Fruit fly (Drosophila melanogaster): ENCODE results near the gene Lrp4.

Gene Lrp4

DNA sequence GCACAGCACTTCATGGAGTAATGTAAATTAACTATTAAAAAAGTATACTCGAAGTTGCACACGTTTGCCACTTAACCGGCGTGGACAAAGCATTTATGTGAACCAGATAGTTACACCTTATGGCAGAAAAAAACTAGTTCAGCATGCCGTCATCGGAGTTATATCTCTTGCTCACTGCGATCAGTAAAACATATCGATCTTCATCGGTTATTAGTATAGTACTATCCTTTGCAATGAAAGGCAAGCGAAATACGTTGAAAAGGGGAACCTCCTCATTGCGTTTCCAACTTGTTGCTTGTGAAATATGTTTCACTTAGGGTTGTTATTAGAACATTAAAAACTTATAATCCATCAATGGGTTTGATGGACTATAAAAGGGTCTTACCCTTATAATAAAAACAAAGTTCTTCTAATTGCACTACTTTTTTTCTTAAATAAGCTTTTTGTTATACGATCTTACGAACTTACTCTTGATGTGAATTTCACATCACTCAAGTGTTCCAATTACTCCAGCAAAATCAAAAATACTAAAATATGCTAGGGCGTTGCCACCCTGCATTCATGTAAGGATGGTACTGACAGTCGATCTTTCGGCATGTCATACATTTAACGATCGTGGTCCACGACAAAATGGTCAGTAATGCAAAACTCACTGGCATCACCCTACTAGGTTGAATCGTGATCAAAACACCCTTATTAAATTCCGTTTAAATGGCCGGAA, 946 bp upstream of the Lrp4 start, which contains the start of gene CycD (continued):
- TF ChIP-seq CG4404 (GFP tag; IDR thresholded peaks at IDR 0.05) = no peak
- TF ChIP-seq CG4360 (GFP tag; IDR thresholded peaks at IDR 0.05) = no peak
- TF ChIP-seq Meics (GFP tag; optimal IDR thresholded peaks at IDR 0.05) = no peak
- TF ChIP-seq ham (GFP tag; IDR thresholded peaks at IDR 0.05) = no peak
- TF ChIP-seq CG1792 (GFP tag; optimal IDR thresholded peaks at IDR 0.05) = peak; percentile 68
- peak; percentile 57; the same call in 2 of the 3 replicates for TF ChIP-seq zfh1 (GFP tag; IDR thresholded peaks at IDR 0.05)
- no peak for TF ChIP-seq vfl (GFP tag; optimal IDR thresholded peaks at IDR 0.05)
- TF ChIP-seq Gsc (GFP tag; IDR thresholded peaks at IDR 0.05) = no peak
- TF ChIP-seq CG16813 (GFP tag; IDR thresholded peaks at IDR 0.05; ENCODE audit: partially characterized antibody) = peak; percentile 54; the same call in 1 of the 3 replicates
- 0 out of 2 replicates have a peak, but pooled peaks have one; percentile 63 for TF ChIP-seq sob (GFP tag; IDR thresholded peaks at IDR 0.05)
- no peak for TF ChIP-seq Camta (GFP tag; optimal IDR thresholded peaks at IDR 0.05)
- TF ChIP-seq CG5180 (GFP tag; optimal IDR thresholded peaks at IDR 0.05) = no peak
- TF ChIP-seq Spps (tag; optimal IDR thresholded peaks at IDR 0.05) = no peak
- no peak for TF ChIP-seq ab (GFP tag; optimal IDR thresholded peaks at IDR 0.05)
- peak; percentile 32 for TF ChIP-seq Lhr (GFP tag; optimal IDR thresholded peaks at IDR 0.05)
- TF ChIP-seq Lpt (GFP tag; optimal IDR thresholded peaks at IDR 0.05) = no peak
- peak; percentile 71; the same call in 1 of the 2 replicates for TF ChIP-seq sisA (GFP tag; IDR thresholded peaks at IDR 0.05)
- TF ChIP-seq CG11504 (tag; optimal IDR thresholded peaks at IDR 0.05) = no peak
- peak; percentile 27 for TF ChIP-seq shn (GFP tag; optimal IDR thresholded peaks at IDR 0.05)
- TF ChIP-seq CG5953 (GFP tag; IDR thresholded peaks at IDR 0.05) = no peak
- no peak for TF ChIP-seq bigmax (GFP tag; optimal IDR thresholded peaks at IDR 0.05)
- TF ChIP-seq zen (tag; optimal IDR thresholded peaks at IDR 0.05) = peak; percentile 71
- TF ChIP-seq lab (GFP tag; optimal IDR thresholded peaks at IDR 0.05) = no peak
- peak; percentile 15 for TF ChIP-seq CG9437 (GFP tag; optimal IDR thresholded peaks at IDR 0.05)
- no peak for TF ChIP-seq TFAM (GFP tag; optimal IDR thresholded peaks at IDR 0.05)
- no peak for TF ChIP-seq twi (tag; optimal IDR thresholded peaks at IDR 0.05)
- peak; percentile 11 for TF ChIP-seq Sin3A (optimal IDR thresholded peaks at IDR 0.05)
- peak; percentile 69 for TF ChIP-seq BEAF-32 (GFP tag; optimal IDR thresholded peaks at IDR 0.05)
- no peak for TF ChIP-seq dan (GFP tag; IDR thresholded peaks at IDR 0.05)
- TF ChIP-seq CG7987 (GFP tag; optimal IDR thresholded peaks at IDR 0.05) = no peak
- TF ChIP-seq CG15696 (tag; optimal IDR thresholded peaks at IDR 0.05) = peak; percentile 76
- no peak for TF ChIP-seq bowl (GFP tag; IDR thresholded peaks at IDR 0.05)
- no peak for TF ChIP-seq unc-4 (GFP tag; IDR thresholded peaks at IDR 0.05; ENCODE audit: partially characterized antibody)
- no peak for TF ChIP-seq CG1233 (GFP tag; optimal IDR thresholded peaks at IDR 0.05)
- TF ChIP-seq Fer2 (tag; optimal IDR thresholded peaks at IDR 0.05) = no peak
- TF ChIP-seq Antp (GFP tag; optimal IDR thresholded peaks at IDR 0.05) = peak; percentile 23
- TF ChIP-seq yki (optimal IDR thresholded peaks at IDR 0.05) = no peak
- TF ChIP-seq ato (GFP tag; IDR thresholded peaks at IDR 0.05; ENCODE audit: partially characterized antibody) = no peak; the same call in 1 of the 2 replicates
- TF ChIP-seq CG34376 (GFP tag; optimal IDR thresholded peaks at IDR 0.05) = no peak
- 0 out of 2 replicates have a peak, but pooled peaks have one; percentile 34 for TF ChIP-seq HLH3B (GFP tag; IDR thresholded peaks at IDR 0.05)
- no peak for TF ChIP-seq CG3065 (GFP tag; optimal IDR thresholded peaks at IDR 0.05)
- no peak for TF ChIP-seq so (GFP tag; IDR thresholded peaks at IDR 0.05)
- no peak for TF ChIP-seq ara (GFP tag; IDR thresholded peaks at IDR 0.05)
- no peak for TF ChIP-seq eyg (GFP tag; optimal IDR thresholded peaks at IDR 0.05)
- no peak for TF ChIP-seq B-H2 (GFP tag; optimal IDR thresholded peaks at IDR 0.05)
- no peak for TF ChIP-seq Nf-YA (GFP tag; IDR thresholded peaks at IDR 0.05)
- TF ChIP-seq kay (GFP tag; optimal IDR thresholded peaks at IDR 0.05) = no peak
- TF ChIP-seq Hmr (GFP tag; optimal IDR thresholded peaks at IDR 0.05) = no peak
- TF ChIP-seq Adf1 (GFP tag; IDR thresholded peaks at IDR 0.05) = no peak
- TF ChIP-seq Fer3 (tag; optimal IDR thresholded peaks at IDR 0.05) = no peak
- TF ChIP-seq CG3726 (GFP tag; IDR thresholded peaks at IDR 0.05) = no peak
